Fruit fly (Drosophila melanogaster) whole organism, embryonic: ENCODE data around the gene Trax.

Source experiments
- Abd-B ChIP-seq: fragments of 200-800 bp; sonication (Bioruptor generic); optimal IDR thresholded peaks from 2 replicates; lab custom pipeline; 2018; ENCODE audit warnings: missing biosample characterization, mild to moderate bottlenecking, missing genetic modification characterization, moderate library complexity
- Antp ChIP-seq: fragments of 200-800 bp; sonication (Bioruptor generic); optimal IDR thresholded peaks from 3 replicates; lab custom pipeline; 2016; ENCODE audit warnings: missing biosample characterization, missing genetic modification characterization
- CG10979 ChIP-seq: fragments of 200-800 bp; sonication (Bioruptor generic); optimal IDR thresholded peaks from 2 replicates; lab custom pipeline; 2018; ENCODE audit warnings: missing biosample characterization, mild to moderate bottlenecking, missing genetic modification characterization, moderate library complexity
- CG11456 ChIP-seq: fragments of 200-800 bp; sonication (Bioruptor generic); IDR thresholded peaks from 3 replicates; pipeline ENCODE4 v1.3.6; 2022; ENCODE audit warnings: missing biosample characterization, missing genetic modification characterization
- CG12071 ChIP-seq: fragments of 200-800 bp; sonication (Bioruptor generic); optimal IDR thresholded peaks from 3 replicates; lab custom pipeline; 2018; ENCODE audit warnings: missing biosample characterization, mild to moderate bottlenecking, missing genetic modification characterization
- CG12104 ChIP-seq: fragments of 200-800 bp; sonication (Bioruptor generic); optimal IDR thresholded peaks from 3 replicates; lab custom pipeline; 2016; ENCODE audit warnings: missing biosample characterization, missing genetic modification characterization
- CG12391 ChIP-seq: fragments of 200-800 bp; sonication (Bioruptor generic); optimal IDR thresholded peaks from 3 replicates; lab custom pipeline; 2018; ENCODE audit warnings: missing biosample characterization, mild to moderate bottlenecking, missing genetic modification characterization, moderate library complexity
- CG12659 ChIP-seq: fragments of 200-800 bp; sonication (Bioruptor generic); optimal IDR thresholded peaks from 3 replicates; lab custom pipeline; 2017; ENCODE audit warnings: mild to moderate bottlenecking, missing biosample characterization, missing genetic modification reagents, missing genetic modification characterization
- CG12769 ChIP-seq: fragments of 200-800 bp; sonication (Bioruptor generic); optimal IDR thresholded peaks from 2 replicates; lab custom pipeline; 2019; ENCODE audit warnings: missing biosample characterization, mild to moderate bottlenecking, missing genetic modification characterization, moderate library complexity
- CG13894 ChIP-seq: fragments of 200-800 bp; sonication (Bioruptor generic); optimal IDR thresholded peaks from 3 replicates; lab custom pipeline; 2018; ENCODE audit warnings: missing biosample characterization, mild to moderate bottlenecking, missing genetic modification characterization, moderate library complexity
- CG15601 ChIP-seq: fragments of 200-800 bp; sonication (Bioruptor generic); optimal IDR thresholded peaks from 3 replicates; lab custom pipeline; 2019; ENCODE audit warnings: missing biosample characterization, mild to moderate bottlenecking, missing genetic modification characterization, moderate library complexity
- CG2875 ChIP-seq: fragments of 200-800 bp; sonication (Bioruptor generic); optimal IDR thresholded peaks from 2 replicates; lab custom pipeline; 2017; ENCODE audit warnings: missing biosample characterization, mild to moderate bottlenecking, missing genetic modification characterization, missing genetic modification reagents
- CG3838 ChIP-seq: fragments of 200-800 bp; sonication (Bioruptor generic); optimal IDR thresholded peaks from 3 replicates; lab custom pipeline; 2016; ENCODE audit warnings: missing biosample characterization, missing genetic modification characterization
- CG3847 ChIP-seq: fragments of 200-800 bp; sonication (Bioruptor generic); IDR thresholded peaks from 2 replicates; pipeline ENCODE4 v1.3.6; 2022; ENCODE audit warnings: missing biosample characterization, missing genetic modification characterization
- CG7357 ChIP-seq: fragments of 200-800 bp; sonication (Bioruptor generic); IDR thresholded peaks from 3 replicates; pipeline ENCODE4 v1.3.6; 2022; ENCODE audit warnings: missing biosample characterization, missing genetic modification characterization
- CG7556 ChIP-seq: fragments of 200-800 bp; sonication (Bioruptor generic); optimal IDR thresholded peaks from 2 replicates; lab custom pipeline; 2017; ENCODE audit warnings: missing biosample characterization, mild to moderate bottlenecking, missing genetic modification characterization
- Dp ChIP-seq: fragments of 200-800 bp; sonication (Bioruptor generic); optimal IDR thresholded peaks from 2 replicates; lab custom pipeline; 2018; ENCODE audit warnings: missing biosample characterization, mild to moderate bottlenecking, missing genetic modification characterization, moderate library complexity
- Dref ChIP-seq: fragments of 200-800 bp; sonication (Bioruptor generic); IDR thresholded peaks from 2 replicates; pipeline ENCODE4 v1.3.6; 2022; ENCODE audit warnings: missing biosample characterization, missing genetic modification characterization
- E2f2 ChIP-seq: fragments of 200-800 bp; sonication (Bioruptor generic); IDR thresholded peaks from 2 replicates; pipeline ENCODE4 v1.3.6; 2022; ENCODE audit warnings: missing biosample characterization, missing genetic modification characterization
- HLH3B ChIP-seq: fragments of 200-800 bp; sonication (Bioruptor generic); IDR thresholded peaks from 2 replicates; pipeline ENCODE4 v1.3.6; 2022; ENCODE audit warnings: missing biosample characterization, missing genetic modification characterization
- HLH4C ChIP-seq: fragments of 200-800 bp; sonication (Bioruptor generic); IDR thresholded peaks from 3 replicates; pipeline ENCODE4 v1.3.6; 2022; ENCODE audit warnings: missing biosample characterization, missing genetic modification characterization; ENCODE audit not compliant: partially characterized antibody
- Neu2 ChIP-seq: fragments of 200-800 bp; sonication (Bioruptor generic); optimal IDR thresholded peaks from 3 replicates; lab custom pipeline; 2016; ENCODE audit warnings: missing biosample characterization, missing genetic modification characterization, borderline replicate concordance
- Optix ChIP-seq: fragments of 200-800 bp; sonication (Bioruptor generic); IDR thresholded peaks from 3 replicates; pipeline ENCODE4 v1.3.6; 2022; ENCODE audit warnings: missing biosample characterization, missing genetic modification characterization
- PHDP ChIP-seq: fragments of 200-800 bp; sonication (Bioruptor generic); optimal IDR thresholded peaks from 3 replicates; lab custom pipeline; 2018; ENCODE audit warnings: missing biosample characterization, mild to moderate bottlenecking, missing genetic modification characterization, moderate library complexity
- Pdp1 ChIP-seq, 2 experiments: fragments of 200-800 bp; sonication (Bioruptor generic); optimal IDR thresholded peaks; 3 replicates each; lab custom pipeline; 2016; ENCODE audit warnings: missing biosample characterization in 2 of 2, missing genetic modification characterization in 2 of 2, mild to moderate bottlenecking in 1 of 2, moderate library complexity in 1 of 2
- Rx ChIP-seq: fragments of 200-800 bp; sonication (Bioruptor generic); IDR thresholded peaks from 2 replicates; pipeline ENCODE4 v1.3.6; 2022; ENCODE audit warnings: missing biosample characterization, missing genetic modification characterization
- Six4 ChIP-seq: fragments of 200-800 bp; sonication (Bioruptor generic); optimal IDR thresholded peaks from 2 replicates; lab custom pipeline; 2016; ENCODE audit warnings: missing biosample characterization, missing genetic modification characterization
- ase ChIP-seq: fragments of 200-800 bp; sonication (Bioruptor generic); IDR thresholded peaks from 3 replicates; pipeline ENCODE4 v1.3.6; 2022; ENCODE audit warnings: missing biosample characterization, missing genetic modification characterization
- bigmax ChIP-seq: fragments of 200-800 bp; sonication (Bioruptor generic); optimal IDR thresholded peaks from 2 replicates; lab custom pipeline; 2018; ENCODE audit warnings: missing biosample characterization, mild to moderate bottlenecking, missing genetic modification characterization
- br ChIP-seq: fragments of >200 bp; optimal IDR thresholded peaks from 2 replicates; lab custom pipeline; 2017
- bsh ChIP-seq, 2 experiments: fragments of 200-800 bp; sonication (Bioruptor generic); optimal IDR thresholded peaks; 2 replicates each; lab custom pipeline; 2017 to 2018; ENCODE audit warnings: mild to moderate bottlenecking in 2 of 2, missing biosample characterization in 2 of 2, missing genetic modification characterization in 2 of 2, moderate library complexity in 1 of 2
- ci ChIP-seq: fragments of 200-800 bp; sonication (Bioruptor generic); IDR thresholded peaks from 3 replicates; pipeline ENCODE4 v1.3.6; 2022; ENCODE audit warnings: missing biosample characterization, missing genetic modification characterization
- dmrt11E ChIP-seq: fragments of 200-800 bp; sonication (Bioruptor generic); optimal IDR thresholded peaks from 3 replicates; lab custom pipeline; 2018; ENCODE audit warnings: missing biosample characterization, mild to moderate bottlenecking, missing genetic modification characterization, moderate library complexity
- grau ChIP-seq: fragments of 200-800 bp; optimal IDR thresholded peaks from 3 replicates; lab custom pipeline; 2019; ENCODE audit warnings: missing biosample characterization, mild to moderate bottlenecking, missing genetic modification characterization, moderate library complexity
- gsb-n ChIP-seq: fragments of 200-800 bp; sonication (Bioruptor generic); optimal IDR thresholded peaks from 3 replicates; lab custom pipeline; 2018; ENCODE audit warnings: missing biosample characterization, mild to moderate bottlenecking, missing genetic modification characterization
- h ChIP-seq: fragments of >200 bp; optimal IDR thresholded peaks from 2 replicates; lab custom pipeline; 2017
- hkb ChIP-seq, 2 experiments: fragments of 200-800 bp in 1 of 2; fragments of >200 bp in 1 of 2; sonication (Bioruptor generic) in 1 of 2; IDR thresholded peaks in 1 of 2; optimal IDR thresholded peaks in 1 of 2; 2 replicates each; pipeline versions ENCODE4 v1.3.6 to Lab custom; 2017 to 2022; ENCODE audit warnings: missing biosample characterization in 1 of 2, missing genetic modification characterization in 1 of 2
- lola ChIP-seq, 3 experiments: fragments of >200 bp in 2 of 3; fragments of 200-800 bp in 1 of 3; sonication (Bioruptor generic) in 1 of 3; optimal IDR thresholded peaks; 2 replicates each; lab custom pipeline; 2017 to 2019; ENCODE audit warnings: missing biosample characterization in 3 of 3, missing genetic modification characterization in 3 of 3, mild to moderate bottlenecking in 1 of 3, moderate library complexity in 1 of 3
- nmo ChIP-seq: fragments of 200-800 bp; sonication (Bioruptor generic); optimal IDR thresholded peaks from 2 replicates; lab custom pipeline; 2018; ENCODE audit warnings: missing biosample characterization, mild to moderate bottlenecking, missing genetic modification characterization, moderate library complexity
- pho ChIP-seq: fragments of 200-800 bp; sonication (Bioruptor generic); optimal IDR thresholded peaks from 2 replicates; lab custom pipeline; 2016; ENCODE audit warnings: missing biosample characterization, missing genetic modification characterization
- pzg ChIP-seq: fragments of 200-800 bp; sonication (Bioruptor generic); optimal IDR thresholded peaks from 3 replicates; lab custom pipeline; 2018; ENCODE audit warnings: missing biosample characterization, mild to moderate bottlenecking, missing genetic modification characterization, moderate library complexity
- sc ChIP-seq, 3 experiments: fragments of >200 bp in 2 of 3; fragments of 200-800 bp in 1 of 3; sonication (Bioruptor generic) in 1 of 3; optimal IDR thresholded peaks; 2 replicates in 2 of 3; 3 replicates in 1 of 3; lab custom pipeline; 2017; ENCODE audit warnings: mild to moderate bottlenecking in 1 of 3, missing biosample characterization in 1 of 3, missing genetic modification characterization in 1 of 3, missing genetic modification reagents in 1 of 3
- scrt ChIP-seq: fragments of 200-800 bp; sonication (Bioruptor generic); optimal IDR thresholded peaks from 2 replicates; lab custom pipeline; 2018; ENCODE audit warnings: missing biosample characterization, mild to moderate bottlenecking, missing genetic modification characterization, moderate library complexity
- sd ChIP-seq: fragments of 200-800 bp; sonication (Bioruptor generic); optimal IDR thresholded peaks from 3 replicates; lab custom pipeline; 2018; ENCODE audit warnings: missing biosample characterization, mild to moderate bottlenecking, missing genetic modification characterization, moderate library complexity
- seq ChIP-seq: fragments of 200-800 bp; sonication (Bioruptor generic); IDR thresholded peaks from 2 replicates; pipeline ENCODE4 v1.3.6; 2022; ENCODE audit warnings: missing biosample characterization, missing genetic modification characterization
- sna ChIP-seq: fragments of 200-800 bp; sonication (Bioruptor generic); IDR thresholded peaks from 2 replicates; pipeline ENCODE4 v1.3.6; 2022; ENCODE audit warnings: missing biosample characterization, missing genetic modification characterization; ENCODE audit not compliant: partially characterized antibody
- vvl ChIP-seq: fragments of 200-800 bp; sonication (Bioruptor generic); IDR thresholded peaks from 2 replicates; pipeline ENCODE4 v1.3.6; 2022; ENCODE audit warnings: missing biosample characterization, missing genetic modification characterization
- zf30C ChIP-seq: fragments of 200-800 bp; sonication (Bioruptor generic); optimal IDR thresholded peaks from 3 replicates; lab custom pipeline; 2018; ENCODE audit warnings: missing biosample characterization, mild to moderate bottlenecking, missing genetic modification characterization

The Trax gene

dm6 chr3R:15340052-15340732 lies 21.3 kb upstream of the Trax start, which contains the start of gene SerRS-m (continued):
- TF ChIP-seq CG2875 = peak; percentile 26
- TF ChIP-seq CG15601 (tag; lab: Kevin White, UChicago) = peak; percentile 33
- no peak for TF ChIP-seq Rx (GFP tag; lab: Robert Waterston, UW)
- TF ChIP-seq bsh (GFP tag; optimal IDR thresholded peaks at IDR 0.05; lab: Kevin White, UChicago) = peak in 1 of 2 experiments; percentile 62
- no peak for TF ChIP-seq CG13894 (tag; lab: Kevin White, UChicago)
- 0 out of 3 replicates have a peak, but pooled peaks have one; percentile 19 for TF ChIP-seq ci
- TF ChIP-seq seq (GFP tag; lab: Robert Waterston, UW) = no peak
- no peak for TF ChIP-seq hkb (optimal IDR thresholded peaks at IDR 0.05; lab: Kevin White, UChicago)
- TF ChIP-seq hkb (GFP tag; IDR thresholded peaks at IDR 0.05; lab: Robert Waterston, UW) = no peak
- peak; percentile 22 for TF ChIP-seq CG7556 (GFP tag; lab: Kevin White, UChicago)
- TF ChIP-seq Abd-B (GFP tag; lab: Kevin White, UChicago) = no peak
- TF ChIP-seq br (lab: Kevin White, UChicago) = no peak
- no peak for TF ChIP-seq Antp (GFP tag; lab: Kevin White, UChicago)
- TF ChIP-seq nmo = no peak
- TF ChIP-seq sna (GFP tag; lab: Robert Waterston, UW) = 0 out of 2 replicates have a peak, but pooled peaks have one; percentile 25
- 0 out of 3 replicates have a peak, but pooled peaks have one; percentile 6 for TF ChIP-seq CG7357 (GFP tag; lab: Robert Waterston, UW)
- 0 out of 2 replicates have a peak, but pooled peaks have one; percentile 18 for TF ChIP-seq HLH3B (GFP tag; lab: Robert Waterston, UW)
- peak in 1 of 3 experiments; percentile 9 for TF ChIP-seq lola (GFP tag; optimal IDR thresholded peaks at IDR 0.05; lab: Kevin White, UChicago)
- no peak for TF ChIP-seq ase
- TF ChIP-seq CG10979 (tag; lab: Kevin White, UChicago) = peak; percentile 31
- no peak for TF ChIP-seq h
- TF ChIP-seq Optix = no peak
- no peak for TF ChIP-seq vvl (GFP tag; lab: Robert Waterston, UW)
- TF ChIP-seq CG12769 (tag; lab: Kevin White, UChicago) = no peak
- no peak for TF ChIP-seq CG12104 (GFP tag; lab: Kevin White, UChicago)
- TF ChIP-seq CG11456 (GFP tag; lab: Robert Waterston, UW) = no peak
- peak; percentile 3 for TF ChIP-seq CG12659 (GFP tag; lab: Kevin White, UChicago)
- no peak for TF ChIP-seq Neu2 (GFP tag; lab: Kevin White, UChicago)
- peak; percentile 35 for TF ChIP-seq E2f2 (GFP tag; lab: Robert Waterston, UW)
- peak; percentile 11 for TF ChIP-seq zf30C (GFP tag; lab: Kevin White, UChicago)
- TF ChIP-seq Pdp1 (GFP tag; optimal IDR thresholded peaks at IDR 0.05; lab: Kevin White, UChicago) = peak in 1 of 2 experiments; percentile 13
- TF ChIP-seq bigmax (GFP tag; lab: Kevin White, UChicago) = no peak
- TF ChIP-seq scrt (GFP tag; lab: Kevin White, UChicago) = no peak
- no peak for TF ChIP-seq CG3838
- no peak for TF ChIP-seq HLH4C (GFP tag; lab: Robert Waterston, UW)
- TF ChIP-seq gsb-n (tag; lab: Kevin White, UChicago) = peak; percentile 28
- no peak for TF ChIP-seq CG12071 (GFP tag; lab: Kevin White, UChicago)
- peak; percentile 3 for TF ChIP-seq pzg
- peak; percentile 13 for TF ChIP-seq grau (tag; lab: Kevin White, UChicago)
- peak; percentile 1 for TF ChIP-seq pho (GFP tag; lab: Kevin White, UChicago)
- no peak for TF ChIP-seq sc (optimal IDR thresholded peaks at IDR 0.05; lab: Kevin White, UChicago)
- TF ChIP-seq sc (GFP tag; optimal IDR thresholded peaks at IDR 0.05; lab: Kevin White, UChicago) = no peak
- peak; percentile 45 for TF ChIP-seq Dref (GFP tag; lab: Robert Waterston, UW)
- peak; percentile 33 for TF ChIP-seq sd (tag; lab: Kevin White, UChicago)
- peak; percentile 24 for TF ChIP-seq CG12391 (tag; lab: Kevin White, UChicago)
- TF ChIP-seq CG3847 (GFP tag; lab: Robert Waterston, UW) = no peak
- peak; percentile 17 for TF ChIP-seq PHDP (tag; lab: Kevin White, UChicago)
- TF ChIP-seq Six4 (GFP tag; lab: Kevin White, UChicago) = peak; percentile 17
- peak; percentile 25 for TF ChIP-seq Dp (GFP tag; lab: Kevin White, UChicago)
- peak; percentile 3 for TF ChIP-seq dmrt11E
